Fruit fly (Drosophila melanogaster) ovary, adult (tissue): ENCODE results near the gene tinc.

Source experiments
- CG17801 ChIP-seq: fragments of 200-800 bp; optimal IDR thresholded peaks from 2 replicates; lab custom pipeline; 2019; ENCODE audit warnings: missing biosample characterization, mild to moderate bottlenecking, missing genetic modification characterization, moderate library complexity; ENCODE audit not compliant: partially characterized antibody

The tinc gene

DNA sequence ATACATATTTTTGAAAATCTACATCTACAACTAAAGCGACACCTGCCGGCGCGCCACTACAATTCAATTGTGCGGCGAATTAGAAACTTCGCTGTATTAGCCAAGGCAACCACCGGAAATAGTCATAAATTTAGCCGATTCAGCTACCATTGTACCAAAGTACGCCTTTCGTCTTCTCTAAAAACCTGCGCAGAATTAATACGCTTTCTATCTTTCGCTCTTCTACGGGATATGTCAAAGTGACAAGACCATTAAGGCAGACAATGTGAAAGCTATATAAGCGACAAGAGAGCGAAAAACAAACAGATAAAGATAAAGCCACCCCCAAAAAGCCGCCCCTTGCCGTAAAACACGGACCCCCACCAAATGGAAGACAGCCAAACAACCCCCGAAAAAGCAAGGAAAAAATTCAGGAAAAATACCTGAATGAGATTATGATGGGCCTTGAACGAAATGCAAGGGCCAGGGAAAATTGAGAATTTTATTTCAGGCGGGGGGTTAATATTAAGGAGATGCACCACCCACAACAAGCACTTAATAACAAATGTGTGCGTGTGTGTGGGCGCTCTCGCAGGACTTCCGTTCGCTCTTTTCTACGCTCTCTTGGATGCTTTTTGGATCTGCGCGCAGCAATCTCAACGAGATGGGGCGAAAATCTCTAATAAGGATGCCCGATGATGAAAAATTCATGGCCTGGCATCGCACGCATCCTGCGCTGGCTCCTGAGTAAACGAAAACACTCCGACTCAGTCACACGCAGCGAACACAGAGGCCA lies 108.0 kb downstream of the tinc start, which contains the start of gene cpo:
cpo (plus strand) TSS at position 725 of the 775 bp plus-strand sequence.
- TF ChIP-seq CG17801 (GFP tag; lab: Kevin White, UChicago): no peak

DNA sequence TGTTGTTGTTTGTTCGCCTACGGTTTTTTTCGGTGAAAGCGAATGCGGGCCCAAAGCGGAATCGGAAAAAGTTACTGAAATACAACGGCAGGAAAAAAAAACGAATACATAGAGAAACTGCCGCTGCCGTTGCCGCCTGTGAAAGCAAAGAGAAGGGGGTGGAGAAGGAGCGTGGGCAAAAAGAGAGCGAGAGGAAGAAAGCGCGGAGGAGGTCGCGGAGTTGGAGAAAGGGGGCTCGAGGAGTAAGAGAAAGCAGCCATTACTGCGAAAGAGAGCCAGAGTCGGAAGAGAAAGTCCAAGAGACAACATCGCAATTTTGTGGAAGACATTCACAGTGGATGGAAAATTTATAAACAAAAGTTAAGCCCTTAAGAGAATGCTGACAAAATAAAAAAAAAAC lies 108.9 kb downstream of the tinc start:
- no peak for TF ChIP-seq CG17801 (GFP tag; lab: Kevin White, UChicago)
